Worm (Caenorhabditis elegans): ENCODE measurements around the gene srd-33.

DNA sequence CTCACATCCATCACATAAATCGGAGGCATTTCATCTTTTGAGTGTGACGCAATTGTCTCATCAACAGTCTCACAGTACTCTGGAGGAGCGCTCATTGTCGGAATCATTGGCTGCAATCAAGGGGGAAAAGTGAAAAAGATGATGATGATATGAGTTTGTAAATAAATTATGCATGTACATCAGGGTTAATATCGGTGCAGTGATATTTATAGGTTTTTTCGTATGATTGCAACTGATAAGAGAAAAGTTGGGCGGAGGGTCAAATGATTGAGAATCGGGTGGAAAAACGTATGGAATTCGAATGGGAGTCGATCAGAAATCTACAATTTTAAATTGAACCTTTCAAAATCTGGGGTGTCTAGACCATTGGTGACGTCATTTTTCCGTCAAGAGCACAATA, 42.8 kb downstream of the srd-33 start, which contains the start of gene H23N18.6:
- TF ChIP-seq nhr-237 (tag; optimal IDR thresholded peaks at IDR 0.05) (no peak), nhr-10 (tag; optimal IDR thresholded peaks at IDR 0.05) (no peak), ZK546.5 (tag; optimal IDR thresholded peaks at IDR 0.05) (no peak), unc-130 (GFP tag; optimal IDR thresholded peaks at IDR 0.05) (no peak), lin-39 (tag; optimal IDR thresholded peaks at IDR 0.05) (no peak), pqm-1 (tag; optimal IDR thresholded peaks at IDR 0.05) (peak; percentile 77), ama-1 (optimal IDR thresholded peaks at IDR 0.05) (no peak), zag-1 (tag; optimal IDR thresholded peaks at IDR 0.05) (no peak), mxl-3 (GFP tag; optimal IDR thresholded peaks at IDR 0.05) (no peak)

All from whole organism, L4 larva.